Fruit fly (Drosophila melanogaster) whole organism, wandering third instar larva: ENCODE data around the gene Or33a.

Experiments
- Dfd ChIP-seq: fragments of >200 bp; optimal IDR thresholded peaks from 2 replicates; lab custom pipeline; 2017; ENCODE audit warnings: missing biosample characterization, missing genetic modification characterization
- Jra ChIP-seq: sonication (Bioruptor generic); optimal IDR thresholded peaks from 2 replicates; lab custom pipeline; 2016; ENCODE audit warnings: missing biosample characterization, missing genetic modification characterization
- Myc ChIP-seq: fragments of >200 bp; optimal IDR thresholded peaks from 2 replicates; lab custom pipeline; 2017
- N ChIP-seq: fragments of >200 bp; optimal IDR thresholded peaks from 2 replicates; lab custom pipeline; 2018; ENCODE audit warnings: missing biosample characterization, missing external identifiers, missing genetic modification characterization
- Vsx2 ChIP-seq: fragments of 200-300, 225-300 bp; sonication (Bioruptor generic); optimal IDR thresholded peaks from 2 replicates; lab custom pipeline; 2018; ENCODE audit warnings: missing biosample characterization, missing genetic modification characterization; ENCODE audit not compliant: partially characterized antibody
- foxo ChIP-seq, 2 experiments: fragments of 200-800 bp; sonication (Bioruptor generic); optimal IDR thresholded peaks; 2 replicates in 1 of 2; 3 replicates in 1 of 2; lab custom pipeline; 2016 to 2017; ENCODE audit warnings: missing biosample characterization in 2 of 2, missing genetic modification characterization in 2 of 2
- jim ChIP-seq: fragments of 175-275, 200-325 bp; sonication (Bioruptor generic); optimal IDR thresholded peaks from 2 replicates; lab custom pipeline; 2016; ENCODE audit warnings: missing biosample characterization, mild to moderate bottlenecking, missing genetic modification characterization
- lola ChIP-seq: fragments of >200 bp; optimal IDR thresholded peaks from 2 replicates; lab custom pipeline; 2017; ENCODE audit warnings: missing biosample characterization, missing genetic modification characterization
- psq ChIP-seq: fragments of 200-800 bp; sonication (Bioruptor generic); optimal IDR thresholded peaks from 3 replicates; lab custom pipeline; 2017; ENCODE audit warnings: missing biosample characterization, mild to moderate bottlenecking, missing genetic modification characterization, moderate library complexity
- usp ChIP-seq: fragments of >200 bp; optimal IDR thresholded peaks from 2 replicates; lab custom pipeline; 2017; ENCODE audit warnings: missing biosample characterization, missing genetic modification characterization

dm6 chr2L:11937669-11938068, 3.4 kb downstream of the Or33a start, which contains the start of gene Or33c:
- no peak for TF ChIP-seq N
- no peak for TF ChIP-seq psq
- no peak for TF ChIP-seq Dfd (GFP tag; lab: Kevin White, UChicago)
- TF ChIP-seq foxo (GFP tag; optimal IDR thresholded peaks at IDR 0.05; lab: Kevin White, UChicago): no peak
- TF ChIP-seq Jra (GFP tag; lab: Kevin White, UChicago): no peak
- no peak for TF ChIP-seq usp (GFP tag; lab: Kevin White, UChicago)
- TF ChIP-seq jim (GFP tag; lab: Kevin White, UChicago): no peak
- TF ChIP-seq lola (GFP tag; lab: Kevin White, UChicago): no peak
- no peak for TF ChIP-seq Vsx2 (GFP tag; lab: Kevin White, UChicago)
- no peak for TF ChIP-seq Myc (lab: Kevin White, UChicago)
